Worm (Caenorhabditis elegans) whole organism, early embryonic: Measurements from ENCODE around the gene Y8A9A.2.
"Not testable (repeated sequence)": the region's sequence is repeated elsewhere in the genome, so short reads cannot be mapped to it uniquely, and the experiment has no call there.

Experiments used
- B0310.2 ChIP-seq: sonication (generic microtip); optimal IDR thresholded peaks from 2 replicates; lab custom pipeline; 2016; ENCODE audit warnings: mild to moderate bottlenecking, missing genetic modification characterization, missing compliant biosample characterization
- F13C5.2 ChIP-seq: sonication (generic microtip); optimal IDR thresholded peaks from 2 replicates; lab custom pipeline; 2017; ENCODE audit warnings: mild to moderate bottlenecking, missing genetic modification characterization, inconsistent platforms, missing compliant biosample characterization
- aly-1 ChIP-seq: sonication (generic microtip); optimal IDR thresholded peaks from 2 replicates; lab custom pipeline; 2016; ENCODE audit warnings: missing genetic modification characterization, missing compliant biosample characterization
- ama-1 ChIP-seq: fragments of 150-350 bp; optimal IDR thresholded peaks from 2 replicates; lab custom pipeline; 2014
- ceh-13 ChIP-seq: fragments of 200-800 bp; sonication (Bioruptor generic); optimal IDR thresholded peaks from 2 replicates; lab custom pipeline; 2018; ENCODE audit warnings: mild to moderate bottlenecking, missing genetic modification characterization, missing compliant biosample characterization
- ceh-36 ChIP-seq: sonication (generic microtip); optimal IDR thresholded peaks from 2 replicates; lab custom pipeline; 2016; ENCODE audit warnings: missing genetic modification characterization, inconsistent platforms, missing compliant biosample characterization
- ets-7 ChIP-seq: sonication (generic microtip); optimal IDR thresholded peaks from 2 replicates; lab custom pipeline; 2016; ENCODE audit warnings: missing genotype, missing genetic modification characterization, missing compliant biosample characterization
- flt-1 ChIP-seq: fragments of 200-800 bp; sonication (Bioruptor generic); IDR thresholded peaks from 2 replicates; pipeline ENCODE4 v1.3.6; 2022; ENCODE audit warnings: missing genetic modification characterization, missing compliant biosample characterization
- hmbx-1 ChIP-seq: sonication (generic microtip); optimal IDR thresholded peaks from 2 replicates; lab custom pipeline; 2016; ENCODE audit warnings: mild to moderate bottlenecking, missing genetic modification characterization, missing compliant biosample characterization
- hmg-4 ChIP-seq: fragments of 200-800 bp; sonication (Bioruptor generic); optimal IDR thresholded peaks from 2 replicates; lab custom pipeline; 2018; ENCODE audit warnings: mild to moderate bottlenecking, missing genetic modification characterization, missing compliant biosample characterization
- hnd-1 ChIP-seq: sonication (generic microtip); optimal IDR thresholded peaks from 2 replicates; lab custom pipeline; 2016; ENCODE audit warnings: missing genetic modification characterization, missing compliant biosample characterization
- pes-1 ChIP-seq: fragments of 200-800 bp; sonication (Bioruptor generic); IDR thresholded peaks from 2 replicates; pipeline ENCODE4 v1.3.6; 2022; ENCODE audit warnings: missing genetic modification reagents, missing genetic modification characterization, missing compliant biosample characterization
- scrt-1 ChIP-seq: fragments of 200-800 bp; sonication (Bioruptor generic); IDR thresholded peaks from 2 replicates; pipeline ENCODE4 v1.3.6; 2022; ENCODE audit warnings: missing genetic modification characterization, missing compliant biosample characterization
- sea-1 ChIP-seq: fragments of 200-800 bp; sonication (Bioruptor generic); conservative IDR thresholded peaks from 2 replicates; pipeline ENCODE4 v1.3.6; 2022; ENCODE audit warnings: missing genetic modification characterization, missing compliant biosample characterization
- tbx-11 ChIP-seq: fragments of 200-800 bp; sonication (Bioruptor generic); IDR thresholded peaks from 2 replicates; pipeline ENCODE4 v1.3.6; 2022; ENCODE audit warnings: missing genetic modification characterization, missing compliant biosample characterization
- tbx-37 ChIP-seq: fragments of 200-800 bp; sonication (Bioruptor generic); conservative IDR thresholded peaks from 2 replicates; pipeline ENCODE4 v1.3.6; 2022; ENCODE audit warnings: missing genetic modification reagents, missing genetic modification characterization, missing compliant biosample characterization
- tra-4 ChIP-seq: sonication (generic microtip); optimal IDR thresholded peaks from 2 replicates; lab custom pipeline; 2017; ENCODE audit warnings: missing genetic modification characterization, missing compliant biosample characterization

Y8A9A.2 gene

DNA sequence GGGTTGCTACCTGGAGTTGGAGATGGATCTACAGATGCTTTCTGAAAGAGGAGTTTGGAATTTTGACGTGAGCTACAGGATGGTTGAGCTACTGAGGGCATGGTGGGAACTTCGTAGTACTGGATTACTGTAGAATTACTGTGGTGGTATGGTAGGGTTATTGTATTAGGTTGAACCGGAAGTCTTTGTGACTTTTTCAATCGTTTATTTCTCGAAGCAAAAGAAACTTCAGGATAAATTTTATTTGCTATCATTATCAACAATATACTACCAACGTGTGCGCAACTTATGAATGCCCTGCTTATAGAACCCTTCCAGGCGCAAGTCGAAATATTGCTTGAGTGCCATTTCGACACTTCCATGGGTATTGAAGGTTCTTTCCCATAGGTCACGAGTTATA is 33.8 kb upstream of the Y8A9A.2 start, which contains the start of gene T24E12.6:
T24E12.6 (minus strand) TSS at position 101 of the 400 bp plus-strand sequence.
- not testable (repeated sequence) for TF ChIP-seq sea-1 (GFP tag; lab: Robert Waterston, UW); F13C5.2 (tag; lab: Kevin White, UChicago); ama-1 (lab: Kevin White, UChicago)

DNA sequence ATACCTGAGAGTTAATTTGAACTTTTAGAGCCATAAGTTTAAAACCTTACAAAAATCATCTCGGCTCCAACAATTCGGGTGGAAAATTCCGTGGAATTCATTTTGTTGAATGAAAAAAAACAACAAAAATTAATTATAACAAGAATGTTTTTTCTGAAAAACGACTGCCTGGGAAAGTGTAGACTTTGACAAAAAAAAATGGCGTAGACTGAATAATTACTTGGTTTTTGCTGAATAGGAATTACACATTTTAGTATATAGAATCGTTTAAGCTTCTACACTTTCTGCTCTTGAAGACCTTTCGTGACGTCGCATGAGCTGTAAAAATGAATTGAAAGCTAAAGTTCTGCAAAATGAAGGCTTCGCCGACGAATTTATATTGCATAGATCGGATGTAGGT is 30.9 kb upstream of the Y8A9A.2 start, which contains the start of gene srx-112:
srx-112 (minus strand) TSS at position 101 of the 400 bp plus-strand sequence.
- TF ChIP-seq ceh-36 (tag; lab: Kevin White, UChicago) (no peak), tra-4 (no peak), hmbx-1 (tag; lab: Kevin White, UChicago) (no peak), flt-1 (GFP tag; lab: Robert Waterston, UW) (no peak), pes-1 (no peak), B0310.2 (tag; lab: Kevin White, UChicago) (no peak), tbx-11 (GFP tag; lab: Robert Waterston, UW) (no peak), F13C5.2 (tag; lab: Kevin White, UChicago) (no peak), sea-1 (GFP tag; lab: Robert Waterston, UW) (no peak), ama-1 (lab: Kevin White, UChicago) (no peak), scrt-1 (GFP tag; lab: Robert Waterston, UW) (no peak), hmg-4 (GFP tag; lab: Kevin White, UChicago) (no peak), tbx-37 (GFP tag; lab: Robert Waterston, UW) (no peak), ets-7 (no peak), hnd-1 (tag; lab: Kevin White, UChicago) (no peak), ceh-13 (GFP tag; lab: Kevin White, UChicago) (no peak), aly-1 (tag; lab: Kevin White, UChicago) (no peak)

DNA sequence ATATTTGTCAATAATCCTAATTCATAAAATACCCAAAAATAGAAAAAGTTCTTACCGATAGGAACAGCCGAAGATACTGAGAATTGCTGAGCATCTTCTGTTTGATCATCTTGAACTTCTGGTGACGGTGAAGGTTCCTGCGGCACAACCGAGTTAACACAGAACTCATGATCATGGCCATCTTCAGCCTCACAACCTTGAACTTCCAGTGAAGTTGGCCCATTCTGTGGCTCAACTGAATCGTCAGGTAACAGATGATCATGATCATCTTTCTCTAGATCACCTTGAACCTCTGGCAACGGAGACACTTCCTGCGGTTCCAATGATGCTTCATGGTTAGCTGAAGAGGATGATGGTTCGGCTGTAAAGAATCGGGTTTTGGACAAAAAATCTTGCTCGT is 23.8 kb upstream of the Y8A9A.2 start:
- TF ChIP-seq tra-4, result no peak
- no peak for TF ChIP-seq hmbx-1 (tag; lab: Kevin White, UChicago)
- no peak for TF ChIP-seq ceh-13 (GFP tag; lab: Kevin White, UChicago)
- no peak for TF ChIP-seq B0310.2 (tag; lab: Kevin White, UChicago)
- TF ChIP-seq F13C5.2 (tag; lab: Kevin White, UChicago), result no peak
- TF ChIP-seq hnd-1 (tag; lab: Kevin White, UChicago), result no peak
- TF ChIP-seq ceh-36 (tag; lab: Kevin White, UChicago), result no peak
- no peak for TF ChIP-seq sea-1 (GFP tag; lab: Robert Waterston, UW)
- no peak for TF ChIP-seq aly-1 (tag; lab: Kevin White, UChicago)
- TF ChIP-seq pes-1, result no peak
- no peak for TF ChIP-seq ama-1 (lab: Kevin White, UChicago)

DNA sequence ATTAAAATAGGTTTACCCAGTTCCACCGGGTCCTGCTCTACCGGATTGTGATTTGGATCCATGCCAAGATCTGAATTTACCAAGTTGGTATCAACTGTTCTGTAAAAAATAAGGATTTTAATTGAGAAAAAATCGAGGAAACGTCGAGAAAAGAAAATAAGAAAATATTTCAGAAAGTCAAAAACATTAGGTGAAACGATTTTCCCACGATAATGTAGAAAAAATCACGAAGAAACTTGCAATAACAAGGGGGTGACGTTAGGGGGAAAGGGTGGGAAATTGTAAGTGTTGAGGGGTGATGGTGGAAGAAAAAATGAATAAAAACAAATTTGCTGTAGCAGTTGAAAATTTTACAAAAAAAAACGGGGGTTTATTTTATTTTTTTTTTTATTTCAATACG is 22.3 kb upstream of the Y8A9A.2 start, which contains the start of gene T24E12.10:
T24E12.10 (minus strand) TSS at position 101 of the 400 bp plus-strand sequence.
- TF ChIP-seq ceh-36 (tag; lab: Kevin White, UChicago), result no peak
- TF ChIP-seq tbx-37 (GFP tag; lab: Robert Waterston, UW), result no peak
- no peak for TF ChIP-seq hmbx-1 (tag; lab: Kevin White, UChicago)
- no peak for TF ChIP-seq aly-1 (tag; lab: Kevin White, UChicago)
- no peak for TF ChIP-seq pes-1
- no peak for TF ChIP-seq scrt-1 (GFP tag; lab: Robert Waterston, UW)
- no peak for TF ChIP-seq tbx-11 (GFP tag; lab: Robert Waterston, UW)
- no peak for TF ChIP-seq ceh-13 (GFP tag; lab: Kevin White, UChicago)

DNA sequence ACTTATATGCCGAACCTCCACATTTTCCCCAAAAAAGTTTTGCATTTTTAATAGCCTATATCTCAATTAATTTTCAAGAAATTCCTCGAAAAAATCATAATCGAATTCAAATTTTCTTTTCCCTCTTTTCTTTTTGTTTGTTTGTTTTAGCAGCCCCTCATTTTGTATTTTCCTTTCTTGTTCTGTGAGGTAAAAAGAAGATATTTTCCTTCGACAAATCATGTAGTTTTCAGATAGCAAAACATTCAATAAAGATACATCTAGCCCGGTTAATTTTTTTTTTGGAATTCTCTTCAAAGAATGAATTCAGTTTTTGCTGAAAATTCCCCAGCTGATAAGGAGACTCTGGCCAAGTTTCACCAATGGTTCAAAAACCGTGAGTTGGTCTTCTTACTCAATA is 19.7 kb upstream of the Y8A9A.2 start, which contains the start of gene T24E12.3:
T24E12.3 (plus strand) TSS at position 301 of the 400 bp plus-strand sequence.
- no peak for TF ChIP-seq hnd-1 (tag; lab: Kevin White, UChicago)
- TF ChIP-seq hmg-4 (GFP tag; lab: Kevin White, UChicago), result no peak
- no peak for TF ChIP-seq sea-1 (GFP tag; lab: Robert Waterston, UW)
- TF ChIP-seq flt-1 (GFP tag; lab: Robert Waterston, UW), result no peak
- no peak for TF ChIP-seq tbx-37 (GFP tag; lab: Robert Waterston, UW)
- no peak for TF ChIP-seq scrt-1 (GFP tag; lab: Robert Waterston, UW)
- no peak for TF ChIP-seq pes-1
- TF ChIP-seq aly-1 (tag; lab: Kevin White, UChicago), result no peak
- no peak for TF ChIP-seq ets-7
- no peak for TF ChIP-seq F13C5.2 (tag; lab: Kevin White, UChicago)
- TF ChIP-seq ceh-13 (GFP tag; lab: Kevin White, UChicago), result no peak
- no peak for TF ChIP-seq tbx-11 (GFP tag; lab: Robert Waterston, UW)
- TF ChIP-seq B0310.2 (tag; lab: Kevin White, UChicago), result no peak
- TF ChIP-seq ceh-36 (tag; lab: Kevin White, UChicago), result no peak
- no peak for TF ChIP-seq ama-1 (lab: Kevin White, UChicago)

DNA sequence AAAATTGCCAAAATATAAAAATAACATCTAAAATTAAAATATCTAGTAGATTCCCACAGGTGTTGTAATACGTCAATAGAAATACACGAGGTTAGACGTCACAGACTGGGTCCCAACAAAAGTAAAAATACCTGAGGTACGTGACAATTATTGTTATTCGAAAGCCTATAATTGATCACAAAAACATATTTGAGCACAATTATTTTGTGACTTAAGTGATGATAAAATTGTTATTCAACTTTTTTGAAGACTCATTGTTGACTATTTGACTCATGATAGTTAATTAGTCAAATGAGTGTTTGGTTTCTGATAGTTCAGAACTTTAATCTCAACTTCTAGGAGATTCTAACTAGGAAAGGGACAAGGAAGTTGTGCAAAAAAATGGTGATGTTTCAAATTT is 17.6 kb upstream of the Y8A9A.2 start:
- TF ChIP-seq scrt-1 (GFP tag; lab: Robert Waterston, UW), result no peak
- no peak for TF ChIP-seq sea-1 (GFP tag; lab: Robert Waterston, UW)
- no peak for TF ChIP-seq tbx-11 (GFP tag; lab: Robert Waterston, UW)
- TF ChIP-seq hmg-4 (GFP tag; lab: Kevin White, UChicago), result no peak
- TF ChIP-seq B0310.2 (tag; lab: Kevin White, UChicago), result no peak
- no peak for TF ChIP-seq pes-1
- TF ChIP-seq flt-1 (GFP tag; lab: Robert Waterston, UW), result no peak
- no peak for TF ChIP-seq ets-7
- TF ChIP-seq tbx-37 (GFP tag; lab: Robert Waterston, UW), result no peak
- no peak for TF ChIP-seq ceh-36 (tag; lab: Kevin White, UChicago)
- no peak for TF ChIP-seq aly-1 (tag; lab: Kevin White, UChicago)
- TF ChIP-seq tra-4, result no peak
- TF ChIP-seq ama-1 (lab: Kevin White, UChicago), result no peak
- no peak for TF ChIP-seq ceh-13 (GFP tag; lab: Kevin White, UChicago)
- no peak for TF ChIP-seq hmbx-1 (tag; lab: Kevin White, UChicago)
- no peak for TF ChIP-seq F13C5.2 (tag; lab: Kevin White, UChicago)

DNA sequence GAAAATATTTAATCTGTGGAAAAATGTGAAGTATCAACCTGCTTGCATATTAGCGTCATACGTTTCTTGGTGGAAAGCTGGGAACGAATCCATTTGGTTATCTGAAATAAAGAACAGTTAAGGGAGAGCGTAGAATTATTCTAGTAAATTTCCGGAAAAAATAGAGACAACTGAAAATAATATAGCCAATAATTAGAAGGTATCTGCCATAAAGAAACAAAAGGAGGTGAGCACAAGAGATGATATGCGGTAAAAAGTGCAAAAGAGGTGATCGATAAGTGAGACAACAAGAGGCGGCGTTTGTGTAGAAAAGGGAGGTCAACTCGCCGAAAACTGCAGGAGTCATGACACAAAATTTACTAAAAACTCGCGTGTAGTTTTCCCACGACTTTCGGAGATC is 16.0 kb upstream of the Y8A9A.2 start, which contains the start of gene T24E12.11:
T24E12.11 (minus strand) TSS at position 101 of the 400 bp plus-strand sequence.
- TF ChIP-seq flt-1 (GFP tag; lab: Robert Waterston, UW), result no peak
- TF ChIP-seq tra-4, result no peak
- no peak for TF ChIP-seq ama-1 (lab: Kevin White, UChicago)
- no peak for TF ChIP-seq ceh-13 (GFP tag; lab: Kevin White, UChicago)
- no peak for TF ChIP-seq hmbx-1 (tag; lab: Kevin White, UChicago)
- no peak for TF ChIP-seq tbx-11 (GFP tag; lab: Robert Waterston, UW)
- no peak for TF ChIP-seq B0310.2 (tag; lab: Kevin White, UChicago)
- no peak for TF ChIP-seq hmg-4 (GFP tag; lab: Kevin White, UChicago)
- TF ChIP-seq pes-1, result no peak
